Worm (Caenorhabditis elegans): ENCODE data around the gene Y54G2A.57.

Gene Y54G2A.57

DNA sequence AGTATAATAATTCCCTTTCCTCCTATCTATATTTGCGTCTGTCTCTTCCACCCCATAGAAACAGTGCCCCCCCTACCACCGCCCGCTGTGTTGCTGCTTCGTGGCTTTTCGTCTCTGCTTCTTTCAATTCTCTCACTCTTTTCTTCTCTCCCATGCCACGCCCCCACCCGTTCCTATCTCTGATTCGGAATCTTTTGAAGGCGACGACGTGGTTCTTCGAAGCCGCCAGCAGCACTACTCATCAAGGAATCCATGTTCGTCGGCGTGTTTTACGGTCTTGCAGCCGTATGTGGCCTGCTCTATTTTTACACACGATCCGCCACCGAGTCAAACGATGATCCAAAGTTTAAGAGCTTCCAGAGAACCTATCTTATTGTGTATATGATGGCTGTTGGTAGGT lies 38.5 kb upstream of the Y54G2A.57 start, which contains the start of gene samt-1:
Gene samt-1, plus strand, starts transcription at position 176 of the 400 bp plus-strand sequence.
- TF ChIP-seq egl-27 (tag; optimal IDR thresholded peaks at IDR 0.05) (no peak), nhr-77 (tag; optimal IDR thresholded peaks at IDR 0.05) (no peak), elt-2 (tag; optimal IDR thresholded peaks at IDR 0.05) (peak; percentile 41), R02D3.7 (tag; optimal IDR thresholded peaks at IDR 0.05) (no peak)

DNA sequence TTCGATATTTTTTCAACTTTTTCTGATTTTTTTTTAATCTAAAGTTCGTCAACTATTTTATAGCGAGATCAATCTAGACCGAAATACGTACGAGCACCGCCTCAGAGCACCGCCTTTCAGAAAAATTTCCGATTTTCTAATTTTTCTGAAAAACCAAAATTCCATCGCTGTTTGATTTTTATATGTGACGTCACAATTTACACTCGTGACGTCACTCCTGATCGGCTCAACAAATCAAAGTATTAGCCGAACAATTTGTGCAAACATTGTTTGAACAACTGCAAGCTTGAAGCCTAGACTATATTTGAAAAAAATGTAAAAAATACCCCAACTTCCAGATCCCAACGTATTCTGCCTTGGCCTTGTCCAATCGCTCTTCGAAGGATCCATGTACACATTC lies 34.5 kb upstream of the Y54G2A.57 start:
- no peak for TF ChIP-seq egl-27 (tag; optimal IDR thresholded peaks at IDR 0.05)
- no peak for TF ChIP-seq ZK546.5 (tag; optimal IDR thresholded peaks at IDR 0.05)
- TF ChIP-seq lsy-12 (tag; optimal IDR thresholded peaks at IDR 0.05) = no peak
- TF ChIP-seq nhr-28 (tag; optimal IDR thresholded peaks at IDR 0.05) = no peak
- TF ChIP-seq nhr-43 (tag; optimal IDR thresholded peaks at IDR 0.05; ENCODE audit: poor library complexity, severe bottlenecking) = no peak
- no peak for TF ChIP-seq unc-39 (tag; optimal IDR thresholded peaks at IDR 0.05)
- no peak for TF ChIP-seq egl-5 (tag; optimal IDR thresholded peaks at IDR 0.05)
- TF ChIP-seq fkh-10 (GFP tag; optimal IDR thresholded peaks at IDR 0.05) = no peak
- TF ChIP-seq elt-2 (tag; optimal IDR thresholded peaks at IDR 0.05) = no peak
- TF ChIP-seq tbx-2 (tag; optimal IDR thresholded peaks at IDR 0.05) = no peak
- no peak for TF ChIP-seq pha-4 (tag; optimal IDR thresholded peaks at IDR 0.05)
- no peak for TF ChIP-seq nhr-23 (tag; optimal IDR thresholded peaks at IDR 0.05)
- no peak for TF ChIP-seq mml-1 (tag; optimal IDR thresholded peaks at IDR 0.05)
- TF ChIP-seq ztf-11 (tag; optimal IDR thresholded peaks at IDR 0.05) = no peak
- TF ChIP-seq nhr-76 (tag; optimal IDR thresholded peaks at IDR 0.05) = no peak
- TF ChIP-seq fos-1 (tag; optimal IDR thresholded peaks at IDR 0.05) = no peak

ce11 chrIV:2959798-2960197 lies 9.9 kb upstream of the Y54G2A.57 start, which contains the start of gene ser-6:
ser-6 (plus strand) TSS chrIV:2960098.
- no peak for TF ChIP-seq ceh-9 (tag; optimal IDR thresholded peaks at IDR 0.05)
- TF ChIP-seq unc-62 (GFP tag; optimal IDR thresholded peaks at IDR 0.05) = no peak
- TF ChIP-seq ZK546.5 (tag; optimal IDR thresholded peaks at IDR 0.05) = no peak
- no peak for TF ChIP-seq fkh-10 (GFP tag; optimal IDR thresholded peaks at IDR 0.05)
- no peak for TF ChIP-seq mml-1 (tag; optimal IDR thresholded peaks at IDR 0.05)
- TF ChIP-seq pqm-1 (tag; optimal IDR thresholded peaks at IDR 0.05) = no peak
- TF ChIP-seq elt-1 (tag; optimal IDR thresholded peaks at IDR 0.05) = no peak
- no peak for TF ChIP-seq ceh-82 (tag; optimal IDR thresholded peaks at IDR 0.05)
- no peak for TF ChIP-seq nhr-23 (tag; optimal IDR thresholded peaks at IDR 0.05)
- no peak for TF ChIP-seq nhr-25 (tag; optimal IDR thresholded peaks at IDR 0.05)
- TF ChIP-seq hmg-11 (tag; optimal IDR thresholded peaks at IDR 0.05) = no peak
- no peak for TF ChIP-seq nhr-77 (tag; optimal IDR thresholded peaks at IDR 0.05)
- TF ChIP-seq nfya-1 (tag; optimal IDR thresholded peaks at IDR 0.05; ENCODE audit: insufficient read depth) = no peak
- no peak for TF ChIP-seq nhr-237 (tag; optimal IDR thresholded peaks at IDR 0.05)
- TF ChIP-seq unc-39 (tag; optimal IDR thresholded peaks at IDR 0.05) = no peak
- TF ChIP-seq ceh-16 (tag; optimal IDR thresholded peaks at IDR 0.05) = no peak
- TF ChIP-seq eor-1 (tag; optimal IDR thresholded peaks at IDR 0.05) = no peak
- TF ChIP-seq R02D3.7 (tag; optimal IDR thresholded peaks at IDR 0.05) = no peak
- TF ChIP-seq nhr-28 (tag; optimal IDR thresholded peaks at IDR 0.05) = no peak
- no peak for TF ChIP-seq zag-1 (tag; optimal IDR thresholded peaks at IDR 0.05)

- TF ChIP-seq fkh-10 (GFP tag; optimal IDR thresholded peaks at IDR 0.05) (no peak), ztf-4 (tag; optimal IDR thresholded peaks at IDR 0.05) (no peak), daf-12 (tag; optimal IDR thresholded peaks at IDR 0.05) (no peak), nhr-12 (tag; optimal IDR thresholded peaks at IDR 0.05) (no peak)
Measured at ce11 chrIV:2960242-2960641, 9.5 kb upstream of the Y54G2A.57 start.

- TF ChIP-seq nhr-23 (tag; optimal IDR thresholded peaks at IDR 0.05) (no peak), jun-1 (tag; optimal IDR thresholded peaks at IDR 0.05) (no peak), mdl-1 (tag; optimal IDR thresholded peaks at IDR 0.05) (no peak), nhr-12 (tag; optimal IDR thresholded peaks at IDR 0.05) (no peak), fos-1 (tag; optimal IDR thresholded peaks at IDR 0.05) (no peak), ceh-28 (tag; optimal IDR thresholded peaks at IDR 0.05) (no peak), ceh-9 (tag; optimal IDR thresholded peaks at IDR 0.05) (no peak), elt-2 (tag; optimal IDR thresholded peaks at IDR 0.05) (no peak), snpc-4 (tag; optimal IDR thresholded peaks at IDR 0.05) (no peak), nhr-237 (tag; optimal IDR thresholded peaks at IDR 0.05) (no peak), nhr-67 (tag; optimal IDR thresholded peaks at IDR 0.05) (no peak), ZK546.5 (tag; optimal IDR thresholded peaks at IDR 0.05) (no peak), daf-12 (tag; optimal IDR thresholded peaks at IDR 0.05) (no peak), elt-3 (tag; optimal IDR thresholded peaks at IDR 0.05) (no peak), aly-2 (tag; optimal IDR thresholded peaks at IDR 0.05) (no peak), zag-1 (tag; optimal IDR thresholded peaks at IDR 0.05) (no peak), pha-4 (tag; optimal IDR thresholded peaks at IDR 0.05) (no peak), egl-27 (tag; optimal IDR thresholded peaks at IDR 0.05) (no peak), hmg-11 (tag; optimal IDR thresholded peaks at IDR 0.05) (no peak)
Measured at ce11 chrIV:2966884-2967283, 2.9 kb upstream of the Y54G2A.57 start.
